Worm (Caenorhabditis elegans): ENCODE results near the gene fbxb-50.
"Not testable (repeated sequence)": the region's sequence is repeated elsewhere in the genome, so short reads cannot be mapped to it uniquely, and the experiment has no call there.

Gene fbxb-50

DNA sequence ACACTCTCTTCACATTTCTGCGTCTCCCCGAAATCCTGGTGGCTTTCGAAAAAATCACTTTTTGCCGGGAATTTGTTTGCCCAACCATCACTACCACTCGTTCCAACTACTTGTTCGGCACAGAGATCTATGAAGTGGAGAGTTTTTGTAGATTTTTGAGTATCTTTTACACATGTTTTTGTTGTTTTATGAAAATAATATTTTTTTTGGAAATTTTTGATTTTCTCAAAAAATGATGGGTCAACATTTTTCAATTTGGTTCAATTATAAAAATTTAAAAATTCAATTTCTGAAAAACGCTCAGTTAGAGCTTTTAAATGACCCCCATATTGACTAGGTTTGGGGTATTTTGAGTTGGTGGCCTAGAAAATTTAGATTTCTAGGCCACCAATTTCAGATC is 30.7 kb upstream of the fbxb-50 start, which contains the start of gene Y51H7BR.7:
Y51H7BR.7 (minus strand) TSS at position 101 of the 400 bp plus-strand sequence.
- TF ChIP-seq nhr-23 (tag; optimal IDR thresholded peaks at IDR 0.05) (no peak), ZK546.5 (tag; optimal IDR thresholded peaks at IDR 0.05) (no peak), ztf-11 (tag; optimal IDR thresholded peaks at IDR 0.05) (no peak), ztf-1 (GFP tag; conservative IDR thresholded peaks at IDR 0.05) (no peak), ztf-4 (tag; optimal IDR thresholded peaks at IDR 0.05) (no peak)

DNA sequence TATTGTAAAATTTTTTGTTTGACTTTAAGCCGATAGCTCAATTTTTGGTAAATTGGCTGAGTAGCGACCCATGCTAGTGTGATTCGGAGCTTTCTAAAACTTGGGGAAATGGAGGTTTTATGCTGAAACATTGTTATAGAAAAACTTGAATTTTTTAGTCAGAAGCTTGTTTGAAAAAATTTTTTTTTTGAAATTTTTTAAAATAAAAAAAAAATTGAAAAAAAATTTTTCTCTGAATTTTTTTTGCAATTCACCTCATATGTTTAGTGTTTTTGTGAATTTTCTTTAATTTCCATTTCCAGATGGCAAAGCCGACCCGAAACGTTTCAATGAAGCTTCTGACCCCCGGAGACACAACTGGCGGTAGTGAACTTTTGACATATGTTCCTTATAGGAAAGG is 27.2 kb upstream of the fbxb-50 start, which contains the start of gene Y51H7BR.4:
Y51H7BR.4 (plus strand) TSS at position 301 of the 400 bp plus-strand sequence.
- TF ChIP-seq crh-2 (tag; optimal IDR thresholded peaks at IDR 0.05) (no peak), nhr-77 (tag; optimal IDR thresholded peaks at IDR 0.05) (no peak), peb-1 (tag; optimal IDR thresholded peaks at IDR 0.05) (no peak)

DNA sequence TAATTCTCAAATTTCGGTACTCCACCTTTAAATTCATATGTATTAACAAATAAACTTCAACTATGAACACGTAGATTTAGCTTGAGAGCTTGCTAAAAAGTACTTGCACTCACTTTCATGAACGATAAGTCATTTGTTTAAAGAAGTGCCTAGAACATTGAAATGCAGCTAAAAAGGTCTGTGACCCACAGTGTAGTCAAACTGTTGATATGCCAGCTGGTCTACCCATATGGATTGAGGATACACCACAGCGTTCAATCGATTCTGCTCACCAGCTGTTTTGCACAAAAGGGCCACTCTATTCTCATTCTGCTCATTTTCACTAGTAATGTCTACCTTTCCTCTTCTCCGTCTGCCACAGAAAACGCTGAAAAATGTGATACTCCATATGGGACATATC is 20.3 kb upstream of the fbxb-50 start, which contains the start of gene fbxb-43:
fbxb-43 (plus strand) TSS at position 301 of the 400 bp plus-strand sequence.
- TF ChIP-seq elt-1 (tag; optimal IDR thresholded peaks at IDR 0.05) (no peak), nhr-10 (tag; optimal IDR thresholded peaks at IDR 0.05) (no peak), R02D3.7 (tag; optimal IDR thresholded peaks at IDR 0.05) (no peak), blmp-1 (tag; optimal IDR thresholded peaks at IDR 0.05; ENCODE audit: insufficient read depth) (no peak), nhr-77 (tag; optimal IDR thresholded peaks at IDR 0.05) (no peak), ceh-16 (tag; optimal IDR thresholded peaks at IDR 0.05) (no peak), unc-55 (GFP tag; optimal IDR thresholded peaks at IDR 0.05) (no peak), F13H6.1 (tag; optimal IDR thresholded peaks at IDR 0.05) (no peak), ama-1 (optimal IDR thresholded peaks at IDR 0.05) (no peak), Y55F3AM.14 (GFP tag; optimal IDR thresholded peaks at IDR 0.05) (no peak), elt-3 (tag; optimal IDR thresholded peaks at IDR 0.05) (no peak), lin-39 (tag; optimal IDR thresholded peaks at IDR 0.05) (no peak)

DNA sequence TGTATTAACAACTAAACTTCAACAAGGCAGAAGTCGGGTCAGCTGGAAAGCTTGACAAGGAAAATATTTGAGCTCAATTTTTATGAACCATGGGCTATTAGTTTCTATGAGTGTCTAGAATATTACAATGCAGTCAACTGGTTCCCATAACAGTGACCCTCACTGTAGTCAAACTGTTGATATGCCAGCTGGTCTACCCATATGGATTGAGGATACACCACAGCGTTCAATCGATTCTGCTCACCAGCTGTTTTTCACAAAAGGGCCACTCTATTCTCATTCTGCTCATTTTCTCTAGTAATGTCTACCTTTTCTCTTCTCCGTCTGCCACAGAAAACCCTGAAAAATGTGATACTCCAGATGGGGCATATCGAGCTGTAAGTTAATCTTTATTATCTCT is 18.9 kb upstream of the fbxb-50 start, which contains the start of gene fbxb-42:
fbxb-42 (plus strand) TSS at position 301 of the 400 bp plus-strand sequence.
- TF ChIP-seq peb-1 (tag; optimal IDR thresholded peaks at IDR 0.05) (no peak), nhr-6 (tag; optimal IDR thresholded peaks at IDR 0.05) (no peak), fos-1 (tag; optimal IDR thresholded peaks at IDR 0.05) (no peak), nhr-21 (tag; optimal IDR thresholded peaks at IDR 0.05) (no peak), ZK546.5 (tag; optimal IDR thresholded peaks at IDR 0.05) (no peak)

DNA sequence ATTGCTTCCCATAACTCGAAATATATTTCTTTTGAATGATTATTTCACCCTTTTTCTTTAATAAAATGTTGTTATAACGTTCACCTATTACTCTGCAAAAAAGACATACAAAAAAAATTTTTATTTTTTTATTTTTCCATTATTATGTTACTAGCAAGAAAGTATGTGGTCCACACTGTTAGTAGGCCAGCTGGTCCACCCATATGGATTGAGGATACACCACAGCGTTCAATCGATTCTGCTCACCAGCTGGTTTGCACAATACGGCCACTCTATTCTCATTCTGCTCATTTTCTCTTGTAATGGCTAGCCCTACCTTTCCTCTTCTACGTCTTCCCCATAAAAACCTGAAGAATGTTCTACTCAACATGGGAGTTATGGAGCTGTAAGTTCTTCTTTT is 17.7 kb upstream of the fbxb-50 start, which contains the start of gene fbxb-44:
fbxb-44 (plus strand) TSS at position 301 of the 400 bp plus-strand sequence.
- TF ChIP-seq blmp-1 (tag; optimal IDR thresholded peaks at IDR 0.05; ENCODE audit: insufficient read depth) (no peak), elt-1 (tag; optimal IDR thresholded peaks at IDR 0.05) (no peak), fos-1 (tag; optimal IDR thresholded peaks at IDR 0.05) (no peak), unc-62 (GFP tag; optimal IDR thresholded peaks at IDR 0.05) (no peak), sma-3 (GFP tag; optimal IDR thresholded peaks at IDR 0.05) (no peak), sem-4 (tag; optimal IDR thresholded peaks at IDR 0.05) (no peak), ceh-82 (tag; optimal IDR thresholded peaks at IDR 0.05) (no peak), skn-1 (tag; optimal IDR thresholded peaks at IDR 0.05) (no peak), zag-1 (tag; optimal IDR thresholded peaks at IDR 0.05) (no peak), dmd-4 (tag; optimal IDR thresholded peaks at IDR 0.05) (no peak), Y55F3AM.14 (GFP tag; optimal IDR thresholded peaks at IDR 0.05) (no peak), nhr-12 (tag; optimal IDR thresholded peaks at IDR 0.05) (no peak)

DNA sequence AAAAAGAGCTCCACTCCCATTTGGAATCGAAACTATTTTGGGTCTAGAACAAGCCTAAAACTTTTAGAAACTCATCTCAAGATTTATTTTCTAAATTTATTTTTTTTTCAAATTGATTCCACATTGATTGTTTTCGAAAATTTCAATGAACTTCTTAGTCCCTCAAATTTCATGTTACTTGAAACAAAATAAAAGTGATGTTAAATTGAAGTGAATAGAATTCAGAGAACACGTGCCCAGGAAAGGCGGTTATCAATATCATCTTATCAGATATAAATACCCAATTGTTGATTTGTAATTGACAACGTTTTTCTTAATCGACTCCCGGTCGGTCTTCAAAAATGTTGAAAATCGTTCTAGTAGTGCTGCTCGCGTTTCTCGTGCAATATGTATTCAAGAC is 15.6 kb upstream of the fbxb-50 start, which contains the start of gene poml-4:
poml-4 (plus strand) TSS at position 301 of the 400 bp plus-strand sequence.
- TF ChIP-seq dmd-4 (tag; optimal IDR thresholded peaks at IDR 0.05); unc-55 (GFP tag; optimal IDR thresholded peaks at IDR 0.05); lin-11 (tag; optimal IDR thresholded peaks at IDR 0.05): not testable (repeated sequence)

DNA sequence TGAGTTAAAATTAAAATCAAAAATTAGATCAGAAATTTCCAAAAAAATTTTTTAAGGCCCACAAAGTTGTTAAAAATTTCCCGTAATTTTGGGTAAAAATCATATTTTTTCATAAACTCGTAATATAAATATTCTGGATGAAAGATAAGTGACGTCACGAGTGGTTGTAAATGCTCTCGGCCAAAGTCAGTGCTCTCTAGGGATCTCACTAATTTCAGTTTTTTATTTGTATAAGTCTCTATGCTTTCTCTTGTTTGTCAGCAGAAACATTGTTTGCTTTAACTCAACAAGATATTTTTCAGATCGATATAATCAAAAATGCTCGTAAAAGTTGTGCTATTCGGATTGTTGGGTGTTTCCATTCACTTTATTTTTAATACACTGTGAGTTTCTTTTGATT is 13.1 kb upstream of the fbxb-50 start, which contains the start of gene K05F6.4:
K05F6.4 (plus strand) TSS at position 301 of the 400 bp plus-strand sequence.
- not testable (repeated sequence) for TF ChIP-seq blmp-1 (tag; optimal IDR thresholded peaks at IDR 0.05; ENCODE audit: insufficient read depth); nhr-21 (tag; optimal IDR thresholded peaks at IDR 0.05); F13H6.1 (tag; optimal IDR thresholded peaks at IDR 0.05)
